Worm (Caenorhabditis elegans): Measurements from ENCODE around the gene R11G10.4.

Gene R11G10.4

ce11 chrV:13511618-13512017 is 5.2 kb downstream of the R11G10.4 start, which contains the start of gene avr-15:
TSS of gene avr-15 (minus strand) at chrV:13511718.
- no peak for TF ChIP-seq nhr-232 (tag; optimal IDR thresholded peaks at IDR 0.05)
- TF ChIP-seq pha-4 (tag; optimal IDR thresholded peaks at IDR 0.05) = no peak
- TF ChIP-seq mec-3 (tag; optimal IDR thresholded peaks at IDR 0.05; ENCODE audit: borderline replicate concordance) = no peak
- TF ChIP-seq zip-5 (tag; optimal IDR thresholded peaks at IDR 0.05) = no peak
- TF ChIP-seq unc-86 (tag; optimal IDR thresholded peaks at IDR 0.05) = no peak
- no peak for TF ChIP-seq lin-11 (tag; optimal IDR thresholded peaks at IDR 0.05)
- TF ChIP-seq ceh-24 (tag; optimal IDR thresholded peaks at IDR 0.05) = no peak
- no peak for TF ChIP-seq K02D7.2 (tag; optimal IDR thresholded peaks at IDR 0.05)
- TF ChIP-seq C38D4.7 (GFP tag; optimal IDR thresholded peaks at IDR 0.05) = no peak
- TF ChIP-seq lim-6 (tag; optimal IDR thresholded peaks at IDR 0.05) = no peak
- no peak for TF ChIP-seq dmd-4 (tag; optimal IDR thresholded peaks at IDR 0.05; ENCODE audit: borderline replicate concordance)
- TF ChIP-seq ets-4 (tag; optimal IDR thresholded peaks at IDR 0.05) = no peak
- no peak for TF ChIP-seq pros-1 (tag; optimal IDR thresholded peaks at IDR 0.05)
- TF ChIP-seq Y22D7AL.16 (tag; optimal IDR thresholded peaks at IDR 0.05) = no peak
- TF ChIP-seq ceh-22 (tag; optimal IDR thresholded peaks at IDR 0.05) = no peak

DNA sequence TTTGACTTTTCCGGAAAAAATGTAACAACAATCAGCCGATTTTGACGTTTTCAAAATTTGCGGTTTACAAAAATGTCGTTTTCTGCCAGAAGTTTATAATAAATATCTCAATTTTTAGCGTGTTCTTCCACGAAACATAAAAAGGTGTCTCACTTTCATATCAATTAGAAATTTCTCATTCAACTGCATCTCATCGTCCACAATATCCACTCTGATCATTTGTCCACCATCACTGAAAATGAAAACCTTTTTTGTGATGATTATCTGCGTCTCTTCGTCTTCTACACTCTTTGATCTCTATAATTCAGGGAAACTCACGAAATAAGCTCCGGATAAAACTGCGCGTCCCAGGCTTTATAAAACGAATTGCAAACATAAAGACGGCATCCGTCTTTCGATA is 6.1 kb downstream of the R11G10.4 start:
- no peak for TF ChIP-seq unc-3 (GFP tag; conservative IDR thresholded peaks at IDR 0.05)
- TF ChIP-seq unc-3 (tag; optimal IDR thresholded peaks at IDR 0.05) = no peak
- TF ChIP-seq ahr-1 (tag; optimal IDR thresholded peaks at IDR 0.05) = no peak
- TF ChIP-seq ref-2 (tag; optimal IDR thresholded peaks at IDR 0.05) = no peak
- no peak for TF ChIP-seq odd-2 (tag; optimal IDR thresholded peaks at IDR 0.05)
- no peak for TF ChIP-seq eyg-1 (tag; optimal IDR thresholded peaks at IDR 0.05)
- TF ChIP-seq hlh-30 (tag; optimal IDR thresholded peaks at IDR 0.05; ENCODE audit: insufficient read depth) = no peak
- TF ChIP-seq dmd-4 (tag; optimal IDR thresholded peaks at IDR 0.05; ENCODE audit: borderline replicate concordance) = no peak
- TF ChIP-seq mec-3 (tag; optimal IDR thresholded peaks at IDR 0.05; ENCODE audit: borderline replicate concordance) = no peak
- TF ChIP-seq F13H6.1 (tag; optimal IDR thresholded peaks at IDR 0.05) = no peak
- no peak for TF ChIP-seq rnt-1 (tag; optimal IDR thresholded peaks at IDR 0.05)
- TF ChIP-seq C08G9.2 (tag; optimal IDR thresholded peaks at IDR 0.05) = no peak
- TF ChIP-seq sox-2 (GFP tag; IDR thresholded peaks at IDR 0.05) = no peak
- TF ChIP-seq lin-11 (tag; optimal IDR thresholded peaks at IDR 0.05) = no peak
- TF ChIP-seq C38D4.7 (GFP tag; optimal IDR thresholded peaks at IDR 0.05) = no peak
- no peak for TF ChIP-seq pha-4 (tag; optimal IDR thresholded peaks at IDR 0.05)
- no peak for TF ChIP-seq ceh-24 (tag; optimal IDR thresholded peaks at IDR 0.05)
- no peak for TF ChIP-seq pag-3 (tag; optimal IDR thresholded peaks at IDR 0.05; ENCODE audit: borderline replicate concordance)

ce11 chrV:13515115-13515514 is 8.7 kb downstream of the R11G10.4 start, which contains the start of gene semi-1:
TSS of gene semi-1 (minus strand) at chrV:13515215.
- TF ChIP-seq pros-1 (tag; optimal IDR thresholded peaks at IDR 0.05) (no peak), pha-4 (tag; optimal IDR thresholded peaks at IDR 0.05) (no peak)

DNA sequence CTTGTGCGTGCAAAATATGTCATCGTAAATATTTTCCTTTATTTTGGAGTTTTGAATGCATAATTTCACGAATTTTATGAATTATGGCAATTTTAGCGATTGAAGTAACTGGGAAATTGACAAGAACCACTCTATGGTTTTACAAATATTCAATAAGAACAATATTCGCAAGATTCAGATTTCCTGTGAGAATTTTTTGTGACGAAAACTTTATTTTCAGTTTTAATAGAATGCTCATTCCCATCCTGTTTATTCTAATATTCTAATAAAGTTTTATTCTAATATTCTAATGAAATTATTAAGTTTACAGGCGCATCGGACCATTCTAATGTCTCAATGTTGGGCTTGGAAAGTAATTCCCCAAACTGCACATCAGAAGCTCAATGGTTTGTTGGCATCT is 16.8 kb downstream of the R11G10.4 start, which contains the start of gene R11G10.3:
R11G10.3 (plus strand) TSS at position 301 of the 400 bp plus-strand sequence.
- TF ChIP-seq sdc-2 (tag; optimal IDR thresholded peaks at IDR 0.05) (no peak), hlh-8 (tag; optimal IDR thresholded peaks at IDR 0.05) (no peak), ztf-16 (tag; optimal IDR thresholded peaks at IDR 0.05) (no peak), pag-3 (tag; optimal IDR thresholded peaks at IDR 0.05; ENCODE audit: borderline replicate concordance) (no peak), ceh-31 (tag; optimal IDR thresholded peaks at IDR 0.05) (no peak), unc-42 (tag; optimal IDR thresholded peaks at IDR 0.05) (no peak), fax-1 (tag; optimal IDR thresholded peaks at IDR 0.05) (no peak), Y22D7AL.16 (tag; optimal IDR thresholded peaks at IDR 0.05) (no peak), hlh-15 (tag; optimal IDR thresholded peaks at IDR 0.05) (no peak), C38D4.7 (GFP tag; optimal IDR thresholded peaks at IDR 0.05) (no peak), elt-4 (tag; optimal IDR thresholded peaks at IDR 0.05) (no peak), ref-2 (tag; optimal IDR thresholded peaks at IDR 0.05) (no peak), hlh-30 (tag; optimal IDR thresholded peaks at IDR 0.05; ENCODE audit: insufficient read depth) (no peak), ahr-1 (tag; optimal IDR thresholded peaks at IDR 0.05) (no peak), rnt-1 (tag; optimal IDR thresholded peaks at IDR 0.05) (no peak), madf-2 (tag; optimal IDR thresholded peaks at IDR 0.05) (no peak)
